Worm (Caenorhabditis elegans) whole organism, L2 larva: Measurements from ENCODE around the gene fbxb-63.

ENCODE experiments used
- ZK546.5 ChIP-seq: sonication (generic microtip); optimal IDR thresholded peaks from 2 replicates; lab custom pipeline; 2017; ENCODE audit warnings: missing biosample characterization, missing genetic modification characterization
- fos-1 ChIP-seq: fragments of 150-350 bp; optimal IDR thresholded peaks from 2 replicates; lab custom pipeline; 2014; ENCODE audit warnings: missing biosample characterization, missing genetic modification characterization
- lin-39 ChIP-seq: fragments of 150-350 bp; optimal IDR thresholded peaks from 2 replicates; lab custom pipeline; 2014; ENCODE audit warnings: missing biosample characterization, missing genetic modification reagents, missing genetic modification characterization
- nhr-10 ChIP-seq: sonication (generic microtip); optimal IDR thresholded peaks from 2 replicates; lab custom pipeline; 2017; ENCODE audit warnings: missing biosample characterization, missing genetic modification characterization
- nhr-12 ChIP-seq: fragments of 150-350 bp; optimal IDR thresholded peaks from 2 replicates; lab custom pipeline; 2014; ENCODE audit warnings: missing biosample characterization, missing genetic modification characterization

DNA sequence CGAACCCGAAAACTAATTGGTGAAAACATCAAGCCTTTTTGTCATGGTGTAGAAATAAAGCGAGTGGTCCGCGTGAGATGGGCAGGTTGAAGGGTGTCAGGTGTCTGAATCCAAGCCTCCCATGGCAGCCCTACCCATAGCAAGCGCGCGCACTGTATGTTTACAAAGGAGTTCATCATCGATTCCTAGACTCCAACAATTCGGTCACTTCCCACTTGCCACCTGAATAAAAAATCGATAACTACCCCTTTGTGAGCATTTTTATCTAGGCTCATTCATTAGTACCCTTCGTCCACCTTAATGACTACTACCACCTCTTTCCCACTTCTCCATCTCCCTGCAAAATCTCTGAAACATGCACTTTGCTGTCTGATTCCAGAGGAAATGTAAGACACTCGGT, 9.4 kb upstream of the fbxb-63 start, which contains the start of gene fbxb-64:
- TF ChIP-seq fos-1 (tag; lab: Kevin White, UChicago) = no peak
- no peak for TF ChIP-seq nhr-12 (tag; lab: Kevin White, UChicago)
- no peak for TF ChIP-seq nhr-10 (tag; lab: Kevin White, UChicago)
- no peak for TF ChIP-seq lin-39 (tag; lab: Kevin White, UChicago)
- TF ChIP-seq ZK546.5 (tag; lab: Kevin White, UChicago) = no peak
